Worm (Caenorhabditis elegans) whole organism, young adult: ENCODE data around the gene glt-5.

ENCODE experiments used
- B0019.2 ChIP-seq: fragments of 200-800 bp; sonication (Bioruptor generic); conservative IDR thresholded peaks from 2 replicates; pipeline ENCODE4 v1.3.6; 2022; ENCODE audit warnings: missing genetic modification reagents, missing genetic modification characterization, missing compliant biosample characterization
- B0035.1 ChIP-seq: sonication (generic microtip); optimal IDR thresholded peaks from 2 replicates; lab custom pipeline; 2016; ENCODE audit warnings: missing genetic modification characterization, mild to moderate bottlenecking, missing compliant biosample characterization, missing genotype, missing genetic modification reagents
- B0336.3 ChIP-seq: fragments of 200-800 bp; sonication (Bioruptor generic); IDR thresholded peaks from 2 replicates; pipeline ENCODE4 v1.3.6; 2022; ENCODE audit warnings: missing genetic modification characterization, missing compliant biosample characterization
- F23B12.7 ChIP-seq: sonication (generic microtip); optimal IDR thresholded peaks from 2 replicates; lab custom pipeline; 2017; ENCODE audit warnings: missing genetic modification characterization, mild to moderate bottlenecking, missing compliant biosample characterization, antibody characterized with exemption, moderate library complexity; ENCODE audit not compliant: insufficient read depth
- F37B4.10 ChIP-seq: fragments of 200-800 bp; sonication (Bioruptor generic); IDR thresholded peaks from 2 replicates; pipeline ENCODE4 v1.3.6; 2022; ENCODE audit warnings: missing genetic modification characterization, missing compliant biosample characterization
- F55B11.4 ChIP-seq: sonication (generic microtip); optimal IDR thresholded peaks from 2 replicates; lab custom pipeline; 2016; ENCODE audit warnings: missing compliant biosample characterization, missing genetic modification characterization, borderline replicate concordance; ENCODE audit not compliant: insufficient read depth
- F57A8.1 ChIP-seq: fragments of 200-800 bp; sonication (Bioruptor generic); optimal IDR thresholded peaks from 2 replicates; lab custom pipeline; 2018; ENCODE audit warnings: mild to moderate bottlenecking, missing genetic modification characterization, moderate library complexity, missing compliant biosample characterization
- K12H6.12 ChIP-seq: fragments of 200-800 bp; sonication (Bioruptor generic); optimal IDR thresholded peaks from 2 replicates; lab custom pipeline; 2018; ENCODE audit warnings: mild to moderate bottlenecking, missing genetic modification characterization, missing compliant biosample characterization
- Y53G8AR.9 ChIP-seq: fragments of 200-800 bp; sonication (Bioruptor generic); conservative IDR thresholded peaks from 2 replicates; pipeline ENCODE4 v1.3.6; 2022; ENCODE audit warnings: missing genetic modification reagents, missing genetic modification characterization, missing compliant biosample characterization
- ama-1 ChIP-seq, 3 experiments: fragments of 150-350 bp in 1 of 3; sonication (generic microtip) in 2 of 3; optimal IDR thresholded peaks; 2 replicates each; lab custom pipeline; 2014 to 2018; ENCODE audit warnings: missing biosample characterization in 2 of 3, missing genetic modification characterization in 2 of 3, missing genetic modification reagents in 2 of 3
- attf-5 ChIP-seq: fragments of 200-800 bp; sonication (Bioruptor generic); optimal IDR thresholded peaks from 2 replicates; lab custom pipeline; 2018; ENCODE audit warnings: mild to moderate bottlenecking, missing genetic modification characterization, missing compliant biosample characterization
- bed-1 ChIP-seq: fragments of 200-800 bp; sonication (Bioruptor generic); IDR thresholded peaks from 2 replicates; pipeline ENCODE4 v1.3.6; 2022; ENCODE audit warnings: missing genetic modification reagents, missing genetic modification characterization, missing compliant biosample characterization
- ccch-3 ChIP-seq: fragments of 200-800 bp; sonication (Bioruptor generic); optimal IDR thresholded peaks from 2 replicates; lab custom pipeline; 2018; ENCODE audit warnings: mild to moderate bottlenecking, missing genetic modification characterization, missing compliant biosample characterization
- cebp-2 ChIP-seq: fragments of 200-800 bp; sonication (Bioruptor generic); IDR thresholded peaks from 2 replicates; pipeline ENCODE4 v1.3.6; 2022; ENCODE audit warnings: missing genetic modification characterization, missing compliant biosample characterization
- ceh-58 ChIP-seq: fragments of 200-800 bp; sonication (Bioruptor generic); IDR thresholded peaks from 2 replicates; pipeline ENCODE4 v1.3.6; 2022; ENCODE audit warnings: missing genetic modification characterization, missing compliant biosample characterization
- die-1 ChIP-seq: sonication (generic microtip); optimal IDR thresholded peaks from 2 replicates; lab custom pipeline; 2016; ENCODE audit warnings: missing genotype, mild to moderate bottlenecking, missing genetic modification characterization, missing compliant biosample characterization
- dox-1 ChIP-seq: fragments of 200-800 bp; sonication (Bioruptor generic); IDR thresholded peaks from 2 replicates; pipeline ENCODE4 v1.3.6; 2022; ENCODE audit warnings: missing genetic modification reagents, missing genetic modification characterization, missing compliant biosample characterization
- efl-1 ChIP-seq: fragments of 150-350 bp; optimal IDR thresholded peaks from 2 replicates; lab custom pipeline; 2014; ENCODE audit warnings: missing biosample characterization, missing genetic modification reagents, missing genetic modification characterization
- hlh-26 ChIP-seq: fragments of 200-800 bp; sonication (Bioruptor generic); conservative IDR thresholded peaks from 2 replicates; pipeline ENCODE4 v1.3.6; 2022; ENCODE audit warnings: missing genetic modification reagents, missing genetic modification characterization, missing compliant biosample characterization
- hmg-1.2 ChIP-seq: fragments of 200-800 bp; sonication (Bioruptor generic); IDR thresholded peaks from 2 replicates; pipeline ENCODE4 v1.3.6; 2022; ENCODE audit warnings: missing genetic modification reagents, missing genetic modification characterization, missing compliant biosample characterization
- lin-35 ChIP-seq, 3 experiments: fragments of 150-350 bp in 2 of 3; sonication (generic microtip) in 1 of 3; optimal IDR thresholded peaks; 2 replicates each; lab custom pipeline; 2014 to 2018; ENCODE audit warnings: missing biosample characterization in 3 of 3, missing genetic modification characterization in 3 of 3, missing genetic modification reagents in 3 of 3
- lin-54 ChIP-seq: fragments of 200-800 bp; sonication (Bioruptor generic); optimal IDR thresholded peaks from 2 replicates; lab custom pipeline; 2018; ENCODE audit warnings: mild to moderate bottlenecking, missing genetic modification characterization, missing compliant biosample characterization
- madf-6 ChIP-seq: fragments of 200-800 bp; sonication (Bioruptor generic); IDR thresholded peaks from 2 replicates; pipeline ENCODE4 v1.3.6; 2022; ENCODE audit warnings: missing genetic modification reagents, missing genetic modification characterization, missing compliant biosample characterization
- mcd-1 ChIP-seq: fragments of 200-800 bp; sonication (Bioruptor generic); IDR thresholded peaks from 2 replicates; pipeline ENCODE4 v1.3.6; 2022; ENCODE audit warnings: missing genetic modification reagents, missing genetic modification characterization, missing compliant biosample characterization
- mel-28 ChIP-seq: sonication (generic microtip); optimal IDR thresholded peaks from 2 replicates; lab custom pipeline; 2016; ENCODE audit warnings: borderline replicate concordance, mild to moderate bottlenecking, missing genetic modification characterization, missing compliant biosample characterization
- nfya-2 ChIP-seq: fragments of 200-800 bp; sonication (Bioruptor generic); IDR thresholded peaks from 2 replicates; pipeline ENCODE4 v1.3.6; 2022; ENCODE audit warnings: missing genetic modification reagents, missing genetic modification characterization, missing compliant biosample characterization
- nhr-80 ChIP-seq: sonication (generic microtip); optimal IDR thresholded peaks from 2 replicates; lab custom pipeline; 2016; ENCODE audit warnings: missing genetic modification characterization, missing compliant biosample characterization
- sdz-38 ChIP-seq: sonication (generic microtip); optimal IDR thresholded peaks from 2 replicates; lab custom pipeline; 2016; ENCODE audit warnings: missing genotype, missing genetic modification characterization, missing compliant biosample characterization
- somi-1 ChIP-seq: fragments of 200-800 bp; sonication (Bioruptor generic); optimal IDR thresholded peaks from 2 replicates; lab custom pipeline; 2018; ENCODE audit warnings: mild to moderate bottlenecking, missing genetic modification characterization, missing compliant biosample characterization
- unc-130 ChIP-seq: sonication (generic microtip); optimal IDR thresholded peaks from 2 replicates; lab custom pipeline; 2016; ENCODE audit warnings: missing genetic modification reagents, missing genetic modification characterization, missing compliant biosample characterization
- unc-62 ChIP-seq: fragments of 150-350 bp; optimal IDR thresholded peaks from 2 replicates; lab custom pipeline; 2014; ENCODE audit warnings: missing biosample characterization, missing genetic modification reagents, missing genetic modification characterization
- xnd-1 ChIP-seq: sonication (generic microtip); optimal IDR thresholded peaks from 2 replicates; lab custom pipeline; 2016; ENCODE audit warnings: missing genotype, missing genetic modification reagents, missing genetic modification characterization, missing compliant biosample characterization
- zfh-2 ChIP-seq: fragments of 200-800 bp; sonication (Bioruptor generic); conservative IDR thresholded peaks from 2 replicates; pipeline ENCODE4 v1.3.6; 2022; ENCODE audit warnings: missing genetic modification reagents, missing genetic modification characterization, missing compliant biosample characterization
- zim-3 ChIP-seq: sonication (generic microtip); optimal IDR thresholded peaks from 2 replicates; lab custom pipeline; 2017; ENCODE audit warnings: mild to moderate bottlenecking, missing genetic modification characterization, moderate library complexity, missing compliant biosample characterization
- ztf-6 ChIP-seq: fragments of 200-800 bp; sonication (Bioruptor generic); IDR thresholded peaks from 2 replicates; pipeline ENCODE4 v1.3.6; 2022; ENCODE audit warnings: missing genetic modification reagents, missing genetic modification characterization, missing compliant biosample characterization

Gene glt-5

ce11 chrII:9706207-9706606 lies 2.5 kb downstream of the glt-5 start, which contains the start of gene Y53C12A.3 (continued):
- TF ChIP-seq ccch-3 (GFP tag; lab: Kevin White, UChicago) (no peak), hmg-1.2 (no peak), madf-6 (GFP tag; lab: Robert Waterston, UW) (no peak), die-1 (tag; lab: Kevin White, UChicago) (no peak), bed-1 (no peak), sdz-38 (tag; lab: Kevin White, UChicago) (no peak), lin-35 (GFP tag; optimal IDR thresholded peaks at IDR 0.05; lab: Kevin White, UChicago) (peak in 1 of 3 experiments; percentile 72), attf-5 (no peak), mcd-1 (peak; percentile 78), ztf-6 (GFP tag; lab: Robert Waterston, UW) (no peak), ceh-58 (GFP tag; lab: Robert Waterston, UW) (no peak), F55B11.4 (no peak), efl-1 (GFP tag; lab: Kevin White, UChicago) (peak; percentile 43), hlh-26 (GFP tag; lab: Robert Waterston, UW) (no peak), nhr-80 (no peak), B0336.3 (no peak), lin-54 (GFP tag; lab: Kevin White, UChicago) (peak; percentile 79), xnd-1 (tag; lab: Kevin White, UChicago) (no peak), somi-1 (GFP tag; lab: Kevin White, UChicago) (no peak), B0019.2 (GFP tag; lab: Robert Waterston, UW) (no peak)

- no peak for TF ChIP-seq K12H6.12
- TF ChIP-seq ama-1 (optimal IDR thresholded peaks at IDR 0.05; lab: Kevin White, UChicago) = no peak
- peak in 1 of 2 experiments; percentile 10 for TF ChIP-seq ama-1 (GFP tag; optimal IDR thresholded peaks at IDR 0.05; lab: Kevin White, UChicago)
- no peak for TF ChIP-seq mel-28 (tag; lab: Kevin White, UChicago)
- no peak for TF ChIP-seq madf-6 (GFP tag; lab: Robert Waterston, UW)
- TF ChIP-seq, all 124 proteins: peak for 1
Measured at ce11 chrII:9704746-9705145, 3.9 kb downstream of the glt-5 start, which contains the start of gene Y53C12A.10. Gene Y53C12A.10, minus strand, starts transcription at chrII:9704846.

ce11 chrII:9703601-9704000 lies 5.1 kb downstream of the glt-5 start, which contains the start of gene mop-25.2:
Gene mop-25.2, minus strand, starts transcription at chrII:9703701.
- TF ChIP-seq ama-1 (optimal IDR thresholded peaks at IDR 0.05; lab: Kevin White, UChicago) (no peak), ama-1 (GFP tag; optimal IDR thresholded peaks at IDR 0.05; lab: Kevin White, UChicago) (peak in 1 of 2 experiments; percentile 10), B0035.1 (tag; lab: Kevin White, UChicago) (no peak)

- TF ChIP-seq F23B12.7 (tag; lab: Kevin White, UChicago) (no peak), F57A8.1 (GFP tag; lab: Kevin White, UChicago) (no peak), unc-62 (GFP tag; lab: Kevin White, UChicago) (no peak), zim-3 (tag; lab: Kevin White, UChicago) (no peak), cebp-2 (no peak), nfya-2 (no peak), dox-1 (GFP tag; lab: Robert Waterston, UW) (no peak), Y53G8AR.9 (no peak), zfh-2 (GFP tag; lab: Robert Waterston, UW) (no peak), unc-130 (GFP tag; lab: Kevin White, UChicago) (no peak), lin-35 (GFP tag; optimal IDR thresholded peaks at IDR 0.05; lab: Kevin White, UChicago) (no peak), F37B4.10 (GFP tag; lab: Robert Waterston, UW) (no peak)
Measured at ce11 chrII:9700363-9700762, 8.3 kb downstream of the glt-5 start, which contains the start of the genes Y53C12A.8 and Y53C12A.7. Gene Y53C12A.8, minus strand, starts transcription at chrII:9700463. Gene Y53C12A.7, plus strand, starts transcription at chrII:9700543.
